Worm (Caenorhabditis elegans) whole organism, L2 larva: Measurements from ENCODE around the gene Y40H4A.2.

Experiments
- F13H6.1 ChIP-seq: sonication (generic microtip); optimal IDR thresholded peaks from 2 replicates; lab custom pipeline; 2016; ENCODE audit warnings: missing genetic modification characterization, missing compliant biosample characterization
- R02D3.7 ChIP-seq: fragments of 150-350 bp; optimal IDR thresholded peaks from 2 replicates; lab custom pipeline; 2014; ENCODE audit warnings: missing biosample characterization, missing genetic modification characterization
- Y55F3AM.14 ChIP-seq: fragments of 200-800 bp; sonication (Bioruptor generic); optimal IDR thresholded peaks from 2 replicates; lab custom pipeline; 2018; ENCODE audit warnings: mild to moderate bottlenecking, missing genetic modification characterization, missing compliant biosample characterization
- ZK546.5 ChIP-seq: sonication (generic microtip); optimal IDR thresholded peaks from 2 replicates; lab custom pipeline; 2017; ENCODE audit warnings: missing biosample characterization, missing genetic modification characterization
- alr-1 ChIP-seq: fragments of 150-350 bp; optimal IDR thresholded peaks from 2 replicates; lab custom pipeline; 2014; ENCODE audit warnings: missing biosample characterization, missing genetic modification characterization
- aly-2 ChIP-seq: fragments of 150-350 bp; optimal IDR thresholded peaks from 2 replicates; lab custom pipeline; 2014; ENCODE audit warnings: missing biosample characterization, missing genetic modification characterization
- ama-1 ChIP-seq: fragments of 150-350 bp; optimal IDR thresholded peaks from 2 replicates; lab custom pipeline; 2018; ENCODE audit warnings: inconsistent platforms
- blmp-1 ChIP-seq: sonication (generic microtip); optimal IDR thresholded peaks from 2 replicates; lab custom pipeline; 2017; ENCODE audit warnings: missing genetic modification characterization, mild to moderate bottlenecking, missing compliant biosample characterization, antibody characterized with exemption, moderate library complexity; ENCODE audit not compliant: insufficient read depth
- ceh-16 ChIP-seq: fragments of 150-350 bp; optimal IDR thresholded peaks from 2 replicates; lab custom pipeline; 2014; ENCODE audit warnings: missing biosample characterization, missing genetic modification characterization
- dmd-4 ChIP-seq: sonication (generic microtip); optimal IDR thresholded peaks from 2 replicates; lab custom pipeline; 2017; ENCODE audit warnings: missing biosample characterization, missing genetic modification characterization
- egl-27 ChIP-seq: sonication (generic microtip); optimal IDR thresholded peaks from 3 replicates; lab custom pipeline; 2017; ENCODE audit warnings: missing biosample characterization, missing genetic modification reagents, missing genetic modification characterization
- elt-1 ChIP-seq: fragments of 150-350 bp; optimal IDR thresholded peaks from 2 replicates; lab custom pipeline; 2014; ENCODE audit warnings: missing biosample characterization, missing genetic modification characterization
- gmeb-1 ChIP-seq: fragments of 150-350 bp; optimal IDR thresholded peaks from 2 replicates; lab custom pipeline; 2014; ENCODE audit warnings: missing biosample characterization, missing genetic modification characterization
- lin-11 ChIP-seq: fragments of 150-350 bp; sonication (generic microtip); optimal IDR thresholded peaks from 2 replicates; lab custom pipeline; 2014; ENCODE audit warnings: missing biosample characterization, missing genetic modification characterization, inconsistent platforms, mixed read lengths
- lin-13 ChIP-seq: fragments of 150-350 bp; optimal IDR thresholded peaks from 2 replicates; lab custom pipeline; 2014; ENCODE audit warnings: missing biosample characterization, missing genetic modification reagents, missing genetic modification characterization
- lin-39 ChIP-seq: fragments of 150-350 bp; optimal IDR thresholded peaks from 2 replicates; lab custom pipeline; 2014; ENCODE audit warnings: missing biosample characterization, missing genetic modification reagents, missing genetic modification characterization
- lsy-2 ChIP-seq, 2 experiments: fragments of 150-350 bp in 1 of 2; sonication (generic microtip) in 1 of 2; optimal IDR thresholded peaks; 2 replicates each; lab custom pipeline; 2014 to 2017; ENCODE audit warnings: missing biosample characterization in 2 of 2, missing genetic modification characterization in 2 of 2
- mab-5 ChIP-seq: fragments of 150-350 bp; optimal IDR thresholded peaks from 2 replicates; lab custom pipeline; 2014; ENCODE audit warnings: missing biosample characterization, missing genetic modification characterization
- mbf-1 ChIP-seq: sonication (generic microtip); optimal IDR thresholded peaks from 2 replicates; lab custom pipeline; 2017; ENCODE audit warnings: missing biosample characterization, missing genetic modification characterization
- mdl-1 ChIP-seq, 2 experiments: fragments of 150-350 bp in 1 of 2; sonication (generic microtip) in 1 of 2; optimal IDR thresholded peaks; 2 replicates each; lab custom pipeline; 2017; ENCODE audit warnings: missing biosample characterization in 2 of 2, missing genetic modification characterization in 2 of 2
- nhr-10 ChIP-seq: sonication (generic microtip); optimal IDR thresholded peaks from 2 replicates; lab custom pipeline; 2017; ENCODE audit warnings: missing biosample characterization, missing genetic modification characterization
- nhr-12 ChIP-seq: fragments of 150-350 bp; optimal IDR thresholded peaks from 2 replicates; lab custom pipeline; 2014; ENCODE audit warnings: missing biosample characterization, missing genetic modification characterization
- nhr-129 ChIP-seq: fragments of 150-350 bp; optimal IDR thresholded peaks from 2 replicates; lab custom pipeline; 2014; ENCODE audit warnings: missing biosample characterization, missing genetic modification characterization
- nhr-21 ChIP-seq: fragments of 150-350 bp; optimal IDR thresholded peaks from 2 replicates; lab custom pipeline; 2014; ENCODE audit warnings: missing biosample characterization, missing genetic modification characterization
- nhr-237 ChIP-seq: fragments of 150-350 bp; optimal IDR thresholded peaks from 2 replicates; lab custom pipeline; 2014; ENCODE audit warnings: missing biosample characterization, missing genetic modification characterization
- nhr-25 ChIP-seq: fragments of 150-350 bp; sonication (generic microtip); optimal IDR thresholded peaks from 3 replicates; lab custom pipeline; 2014; ENCODE audit warnings: missing biosample characterization, missing genetic modification characterization
- nhr-6 ChIP-seq: fragments of 150-350 bp; optimal IDR thresholded peaks from 2 replicates; lab custom pipeline; 2014; ENCODE audit warnings: missing biosample characterization, missing genetic modification characterization
- nhr-77 ChIP-seq: fragments of 150-350 bp; optimal IDR thresholded peaks from 2 replicates; lab custom pipeline; 2014; ENCODE audit warnings: missing biosample characterization, missing genetic modification characterization
- peb-1 ChIP-seq: fragments of 150-350 bp; optimal IDR thresholded peaks from 2 replicates; lab custom pipeline; 2014; ENCODE audit warnings: missing biosample characterization, missing genetic modification characterization
- sem-4 ChIP-seq: fragments of 150-350 bp; optimal IDR thresholded peaks from 2 replicates; lab custom pipeline; 2014; ENCODE audit warnings: missing biosample characterization, missing genetic modification reagents, missing genetic modification characterization
- skn-1 ChIP-seq: sonication (generic microtip); optimal IDR thresholded peaks from 2 replicates; lab custom pipeline; 2017; ENCODE audit warnings: missing biosample characterization, missing genetic modification characterization
- sma-3 ChIP-seq: sonication (generic microtip); optimal IDR thresholded peaks from 2 replicates; lab custom pipeline; 2016; ENCODE audit warnings: missing genetic modification reagents, missing genetic modification characterization, missing compliant biosample characterization
- sma-9 ChIP-seq, 2 experiments: fragments of 150-350 bp in 1 of 2; sonication (generic microtip) in 1 of 2; optimal IDR thresholded peaks; 2 replicates each; lab custom pipeline; 2014 to 2016; ENCODE audit warnings: missing genetic modification characterization in 2 of 2, mild to moderate bottlenecking in 1 of 2, missing biosample characterization in 1 of 2, missing compliant biosample characterization in 1 of 2, missing genetic modification reagents in 1 of 2, moderate library complexity in 1 of 2
- snpc-4 ChIP-seq: fragments of 150-350 bp; optimal IDR thresholded peaks from 2 replicates; lab custom pipeline; 2014; ENCODE audit warnings: missing biosample characterization, missing genetic modification characterization
- unc-39 ChIP-seq: fragments of 150-350 bp; optimal IDR thresholded peaks from 2 replicates; lab custom pipeline; 2014; ENCODE audit warnings: missing biosample characterization, missing genetic modification characterization
- unc-55 ChIP-seq: fragments of 150-350 bp; sonication (generic microtip); optimal IDR thresholded peaks from 3 replicates; lab custom pipeline; 2014; ENCODE audit warnings: missing biosample characterization, missing genetic modification reagents, missing genetic modification characterization
- ztf-1 ChIP-seq: fragments of 200-800 bp; sonication (Bioruptor generic); conservative IDR thresholded peaks from 2 replicates; pipeline ENCODE4 v1.3.6; 2022; ENCODE audit warnings: missing genetic modification characterization, missing compliant biosample characterization
- ztf-11 ChIP-seq: sonication (generic microtip); optimal IDR thresholded peaks from 2 replicates; lab custom pipeline; 2017; ENCODE audit warnings: missing biosample characterization, missing genetic modification characterization

Y40H4A.2 gene

ce11 chrV:14585351-14585750 lies at the start of gene Y40H4A.2:
Gene Y40H4A.2, minus strand, starts transcription at chrV:14585451.
- TF ChIP-seq lin-11 (tag; lab: Kevin White, UChicago) (no peak), aly-2 (no peak), nhr-25 (tag; lab: Kevin White, UChicago) (no peak), ZK546.5 (no peak), nhr-21 (tag; lab: Kevin White, UChicago) (no peak), nhr-237 (no peak), sma-9 (GFP tag; optimal IDR thresholded peaks at IDR 0.05; lab: Kevin White, UChicago) (no peak), sma-9 (tag; optimal IDR thresholded peaks at IDR 0.05; lab: Kevin White, UChicago) (no peak), snpc-4 (tag; lab: Kevin White, UChicago) (no peak), nhr-6 (tag; lab: Kevin White, UChicago) (no peak), peb-1 (no peak), egl-27 (tag; lab: Kevin White, UChicago) (no peak), nhr-12 (tag; lab: Kevin White, UChicago) (no peak), nhr-129 (no peak), mdl-1 (tag; optimal IDR thresholded peaks at IDR 0.05; lab: Kevin White, UChicago) (no peak), lsy-2 (tag; optimal IDR thresholded peaks at IDR 0.05; lab: Kevin White, UChicago) (no peak), F13H6.1 (no peak), lin-39 (tag; lab: Kevin White, UChicago) (no peak), ztf-11 (no peak), ama-1 (lab: Kevin White, UChicago) (no peak)

DNA sequence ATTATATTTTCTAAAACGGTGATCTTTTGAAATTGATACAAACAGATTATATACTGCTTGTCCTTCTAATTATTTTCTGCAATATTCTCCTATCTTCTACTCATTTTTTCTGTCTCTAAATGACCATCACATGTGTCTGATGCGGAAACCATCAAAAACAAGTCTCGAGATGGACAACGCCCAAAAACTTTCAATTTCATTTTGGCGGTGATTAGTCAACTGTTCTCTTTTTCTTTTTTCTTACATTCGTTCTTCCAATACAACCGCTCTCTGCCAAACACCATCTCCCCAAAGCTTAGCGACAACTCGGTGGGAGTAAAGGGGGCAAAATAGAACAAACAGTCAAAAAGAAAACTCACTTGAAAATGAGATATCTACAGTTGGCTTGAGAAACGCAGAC lies 48.1 kb upstream of the Y40H4A.2 start:
- TF ChIP-seq sma-3 (peak; percentile 17), blmp-1 (tag; lab: Kevin White, UChicago) (peak; percentile 81), sma-9 (GFP tag; optimal IDR thresholded peaks at IDR 0.05; lab: Kevin White, UChicago) (peak; percentile 27), sma-9 (tag; optimal IDR thresholded peaks at IDR 0.05; lab: Kevin White, UChicago) (no peak), nhr-10 (no peak)

DNA sequence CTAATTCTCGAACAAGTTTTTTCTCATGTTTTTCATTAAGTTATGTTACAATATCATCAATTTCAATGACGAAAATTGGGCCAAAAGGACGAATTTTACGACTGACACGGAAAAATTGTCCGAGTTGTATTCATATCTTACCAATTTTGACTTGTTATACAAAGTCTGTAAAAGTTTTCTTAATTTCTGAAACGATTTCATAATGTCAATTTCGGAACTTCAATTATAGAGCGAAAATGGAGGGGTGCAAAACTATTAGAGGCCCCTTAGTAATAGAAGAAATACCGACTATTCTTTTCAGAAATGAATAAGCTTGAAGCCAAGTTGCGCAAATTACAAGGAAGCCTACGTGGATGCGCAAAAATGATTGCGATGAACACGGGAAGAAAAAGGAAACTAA lies 46.3 kb upstream of the Y40H4A.2 start, which contains the start of gene F43D2.3:
F43D2.3 (plus strand) TSS at position 301 of the 400 bp plus-strand sequence.
- TF ChIP-seq snpc-4 (tag; lab: Kevin White, UChicago) (no peak), ztf-11 (no peak), mab-5 (tag; lab: Kevin White, UChicago) (no peak), elt-1 (no peak), gmeb-1 (no peak)
- TF ChIP-seq, all 48 proteins: peak for 0

ce11 chrV:14625662-14626061 lies 40.4 kb upstream of the Y40H4A.2 start:
- TF ChIP-seq Y55F3AM.14 (no peak), ztf-1 (GFP tag; lab: Robert Waterston, UW) (no peak), nhr-129 (peak; percentile 27), gmeb-1 (no peak), unc-39 (tag; lab: Kevin White, UChicago) (no peak), ceh-16 (no peak), lin-13 (GFP tag; lab: Kevin White, UChicago) (no peak), unc-55 (GFP tag; lab: Kevin White, UChicago) (no peak), sma-9 (GFP tag; optimal IDR thresholded peaks at IDR 0.05; lab: Kevin White, UChicago) (peak; percentile 29), sma-9 (tag; optimal IDR thresholded peaks at IDR 0.05; lab: Kevin White, UChicago) (no peak), mbf-1 (tag; lab: Kevin White, UChicago) (no peak), alr-1 (tag; lab: Kevin White, UChicago) (no peak), blmp-1 (tag; lab: Kevin White, UChicago) (no peak), dmd-4 (tag; lab: Kevin White, UChicago) (no peak), F13H6.1 (peak; percentile 6), sem-4 (tag; lab: Kevin White, UChicago) (no peak), mab-5 (tag; lab: Kevin White, UChicago) (peak; percentile 5), lsy-2 (tag; optimal IDR thresholded peaks at IDR 0.05; lab: Kevin White, UChicago) (peak in 1 of 2 experiments; percentile 10), nhr-77 (tag; lab: Kevin White, UChicago) (no peak), nhr-12 (tag; lab: Kevin White, UChicago) (no peak), R02D3.7 (tag; lab: Kevin White, UChicago) (no peak), skn-1 (tag; lab: Kevin White, UChicago) (no peak)
